Fruit fly (Drosophila melanogaster): ENCODE results near the gene CG7900.
A peak's percentile ranks its signal among the peaks of the same experiment; 100 is the strongest.

CG7900 gene

dm6 chr3R:8122198-8122970 lies 28.5 kb downstream of the CG7900 start, which contains the start of gene CG7878 (continued):
- peak; percentile 71; the same call in 1 of the 2 replicates for TF ChIP-seq ato (GFP tag; IDR thresholded peaks at IDR 0.05; ENCODE audit: partially characterized antibody)
- no peak for TF ChIP-seq CG13123 (GFP tag; optimal IDR thresholded peaks at IDR 0.05)
- peak; percentile 2 for TF ChIP-seq nom (GFP tag; optimal IDR thresholded peaks at IDR 0.05)
- no peak for TF ChIP-seq CG30431 (GFP tag; optimal IDR thresholded peaks at IDR 0.05)
- TF ChIP-seq sc (optimal IDR thresholded peaks at IDR 0.05) = no peak
- no peak for TF ChIP-seq sc (GFP tag; optimal IDR thresholded peaks at IDR 0.05)
- TF ChIP-seq Med (GFP tag) = peak; percentile 95
- peak; percentile 46; the same call in 2 of the 3 replicates for TF ChIP-seq Opbp (GFP tag; IDR thresholded peaks at IDR 0.05; ENCODE audit: partially characterized antibody)
- TF ChIP-seq Jarid2 (GFP tag; optimal IDR thresholded peaks at IDR 0.05) = no peak
- no peak for TF ChIP-seq CG9609 (GFP tag; optimal IDR thresholded peaks at IDR 0.05)
- TF ChIP-seq hb (GFP tag; IDR thresholded peaks at IDR 0.05; ENCODE audit: partially characterized antibody) = peak; percentile 78
- TF ChIP-seq CG42726 (GFP tag; IDR thresholded peaks at IDR 0.05; ENCODE audit: partially characterized antibody) = peak; percentile 62; the same call in 1 of the 2 replicates
- no peak for TF ChIP-seq sr (GFP tag; IDR thresholded peaks at IDR 0.05)
- peak; percentile 99 for TF ChIP-seq CG7928 (GFP tag; optimal IDR thresholded peaks at IDR 0.05)
- no peak for TF ChIP-seq danr (GFP tag; IDR thresholded peaks at IDR 0.05)
- no peak for TF ChIP-seq Spps (tag; optimal IDR thresholded peaks at IDR 0.05)
- peak; percentile 35 for TF ChIP-seq CG7556 (GFP tag; optimal IDR thresholded peaks at IDR 0.05)
- no peak for TF ChIP-seq Hmx (GFP tag; optimal IDR thresholded peaks at IDR 0.05)
- TF ChIP-seq CG1529 (GFP tag; optimal IDR thresholded peaks at IDR 0.05) = no peak
- no peak for TF ChIP-seq Dfd (GFP tag; optimal IDR thresholded peaks at IDR 0.05)
- no peak for TF ChIP-seq Tbp (GFP tag; optimal IDR thresholded peaks at IDR 0.05)
- peak; percentile 8 for TF ChIP-seq ewg (GFP tag; optimal IDR thresholded peaks at IDR 0.05)
- peak; percentile 63 for TF ChIP-seq HmgZ (tag; optimal IDR thresholded peaks at IDR 0.05)
- TF ChIP-seq Myb (GFP tag; optimal IDR thresholded peaks at IDR 0.05) = peak; percentile 76
- peak; percentile 28 for TF ChIP-seq CG17912 (GFP tag; optimal IDR thresholded peaks at IDR 0.05)
- peak; percentile 39 for TF ChIP-seq Dad (GFP tag; optimal IDR thresholded peaks at IDR 0.05)
- peak; percentile 38 for TF ChIP-seq onecut (GFP tag; IDR thresholded peaks at IDR 0.05)
- TF ChIP-seq esg (GFP tag; conservative IDR thresholded peaks at IDR 0.05) = no peak
- no peak for TF ChIP-seq ttk (GFP tag; IDR thresholded peaks at IDR 0.05)
- TF ChIP-seq CG4404 (GFP tag; IDR thresholded peaks at IDR 0.05) = no peak
- peak; percentile 86 for TF ChIP-seq Dref (GFP tag; IDR thresholded peaks at IDR 0.05)
- no peak for TF ChIP-seq NC2α (GFP tag; optimal IDR thresholded peaks at IDR 0.05)
- peak; percentile 84 for TF ChIP-seq CG9932 (GFP tag; IDR thresholded peaks at IDR 0.05)
- no peak for TF ChIP-seq z (GFP tag; IDR thresholded peaks at IDR 0.05)
- TF ChIP-seq Nf-YB (GFP tag; optimal IDR thresholded peaks at IDR 0.05) = no peak
- TF ChIP-seq pfk (GFP tag; optimal IDR thresholded peaks at IDR 0.05) = no peak
- peak; percentile 22 for TF ChIP-seq lbe (GFP tag; optimal IDR thresholded peaks at IDR 0.05)
- TF ChIP-seq sug (tag; optimal IDR thresholded peaks at IDR 0.05) = peak; percentile 64
- TF ChIP-seq grn (GFP tag; optimal IDR thresholded peaks at IDR 0.05) = peak; percentile 23
- peak; percentile 25 for TF ChIP-seq CG7786 (GFP tag; optimal IDR thresholded peaks at IDR 0.05)
- no peak for TF ChIP-seq CG18011 (GFP tag; optimal IDR thresholded peaks at IDR 0.05)
- no peak for TF ChIP-seq Bdp1 (GFP tag; optimal IDR thresholded peaks at IDR 0.05)
- TF ChIP-seq lov (optimal IDR thresholded peaks at IDR 0.05) = no peak
- TF ChIP-seq lov (GFP tag; IDR thresholded peaks at IDR 0.05) = no peak
- peak; percentile 71 for TF ChIP-seq sob (GFP tag; IDR thresholded peaks at IDR 0.05)
- peak; percentile 96 for TF ChIP-seq stwl (tag; optimal IDR thresholded peaks at IDR 0.05)
- TF ChIP-seq Mad (GFP tag; optimal IDR thresholded peaks at IDR 0.05) = peak; percentile 8
- no peak for TF ChIP-seq BtbVII (GFP tag; optimal IDR thresholded peaks at IDR 0.05)
- TF ChIP-seq zfh1 (GFP tag; IDR thresholded peaks at IDR 0.05) = no peak
- peak; percentile 57 for TF ChIP-seq CG15269 (tag; optimal IDR thresholded peaks at IDR 0.05)

Data from whole organism, embryonic.